Worm (Caenorhabditis elegans) whole organism, midembryonic: ENCODE measurements around the gene K10B3.1.

Source experiments
- klf-2 ChIP-seq: fragments of 200-800 bp; sonication (Bioruptor generic); conservative IDR thresholded peaks from 2 replicates; pipeline ENCODE4 v1.3.6; 2022; ENCODE audit warnings: missing genetic modification reagents, missing genetic modification characterization, missing compliant biosample characterization
- med-1 ChIP-seq: sonication (generic microtip); optimal IDR thresholded peaks from 2 replicates; lab custom pipeline; 2017; ENCODE audit warnings: missing genetic modification characterization, mild to moderate bottlenecking, missing compliant biosample characterization, antibody characterized with exemption, missing genetic modification reagents; ENCODE audit not compliant: insufficient read depth
- ref-1 ChIP-seq: fragments of 200-800 bp; sonication (Bioruptor generic); conservative IDR thresholded peaks from 2 replicates; pipeline ENCODE4 v1.3.6; 2022; ENCODE audit warnings: missing genetic modification reagents, missing genetic modification characterization, missing compliant biosample characterization

DNA sequence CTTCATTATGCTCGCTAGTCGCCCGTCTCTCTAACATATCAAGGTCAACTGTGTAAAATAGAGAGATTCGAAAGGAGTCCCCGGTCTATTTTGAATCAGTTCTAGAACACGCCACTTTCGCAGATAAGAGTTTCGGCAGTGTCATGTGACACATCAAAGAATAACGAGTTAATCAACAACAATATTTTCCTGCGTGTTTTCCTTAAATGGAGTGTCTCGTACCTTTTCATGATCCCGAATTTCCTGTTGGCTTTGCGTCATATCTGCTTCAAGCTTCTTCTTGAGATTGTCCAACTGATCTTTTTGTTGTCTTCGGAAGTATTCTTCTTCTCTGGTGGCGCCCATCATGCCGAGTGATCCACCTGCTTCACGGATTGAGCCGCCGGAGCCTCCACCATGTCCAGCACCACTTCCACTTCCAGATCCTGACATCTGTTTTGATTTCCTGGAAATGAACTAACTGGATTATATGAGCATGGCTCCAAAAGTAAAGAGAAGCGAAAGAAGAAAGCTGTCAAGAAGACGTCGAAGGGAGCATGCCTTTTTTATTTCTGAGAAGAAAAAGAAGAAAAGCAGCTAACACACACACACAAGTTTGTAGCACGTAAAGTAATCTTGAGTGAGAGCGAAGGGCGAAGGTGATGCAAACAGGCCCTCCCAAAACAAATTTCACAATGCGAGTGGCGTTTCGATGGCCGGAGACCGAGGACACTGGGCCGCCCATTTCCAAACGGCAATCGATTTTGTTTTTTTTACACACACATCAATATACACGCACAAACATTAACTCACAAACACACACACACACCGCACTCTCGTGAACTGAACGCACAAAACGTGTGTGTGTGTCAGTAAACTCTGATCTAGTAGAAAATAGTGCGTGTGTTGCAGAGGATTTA lies 19.9 kb upstream of the K10B3.1 start:
- no peak for TF ChIP-seq klf-2 (GFP tag; lab: Robert Waterston, UW)
- TF ChIP-seq ref-1 (GFP tag; lab: Robert Waterston, UW) = no peak
- TF ChIP-seq med-1 (GFP tag; lab: Kevin White, UChicago) = no peak
